Worm (Caenorhabditis elegans) whole organism, L4 larva: Measurements from ENCODE around the gene Y41D4B.1.

Source experiments
- D1046.2 ChIP-seq: fragments of 200-800 bp; sonication (Bioruptor generic); IDR thresholded peaks from 2 replicates; pipeline ENCODE4 v1.3.6; 2022; ENCODE audit warnings: missing genetic modification characterization, missing compliant biosample characterization
- F10B5.3 ChIP-seq: sonication (generic microtip); optimal IDR thresholded peaks from 2 replicates; lab custom pipeline; 2016; ENCODE audit warnings: mild to moderate bottlenecking, missing genetic modification characterization, missing compliant biosample characterization
- F26F4.8 ChIP-seq: fragments of 200-800 bp; sonication (Bioruptor generic); conservative IDR thresholded peaks from 2 replicates; pipeline ENCODE4 v1.3.6; 2022; ENCODE audit warnings: missing genetic modification characterization, missing compliant biosample characterization
- F49E8.2 ChIP-seq: sonication (generic microtip); optimal IDR thresholded peaks from 2 replicates; lab custom pipeline; 2016; ENCODE audit warnings: missing compliant biosample characterization, mild to moderate bottlenecking, missing genetic modification characterization, borderline replicate concordance
- R02D3.7 ChIP-seq: fragments of 150-350 bp; sonication (generic microtip); optimal IDR thresholded peaks from 3 replicates; lab custom pipeline; 2014; ENCODE audit warnings: missing biosample characterization, missing genetic modification characterization
- T26A8.4 ChIP-seq: fragments of 200-800 bp; sonication (Bioruptor generic); IDR thresholded peaks from 2 replicates; pipeline ENCODE4 v1.3.6; 2022; ENCODE audit warnings: missing genetic modification characterization, missing compliant biosample characterization
- Y105C5A.15 ChIP-seq: fragments of 200-800 bp; sonication (Bioruptor generic); IDR thresholded peaks from 2 replicates; pipeline ENCODE4 v1.3.6; 2022; ENCODE audit warnings: missing genetic modification characterization, missing compliant biosample characterization
- ZK546.5 ChIP-seq, 2 experiments: sonication (generic microtip); optimal IDR thresholded peaks; 2 replicates each; lab custom pipeline; 2017; ENCODE audit warnings: missing biosample characterization in 2 of 2, missing genetic modification characterization in 2 of 2
- aly-2 ChIP-seq: sonication (generic microtip); optimal IDR thresholded peaks from 2 replicates; lab custom pipeline; 2018; ENCODE audit warnings: missing biosample characterization, missing genetic modification characterization
- arid-1 ChIP-seq: fragments of 200-800 bp; sonication (Bioruptor generic); conservative IDR thresholded peaks from 2 replicates; pipeline ENCODE4 v1.3.6; 2022; ENCODE audit warnings: missing genetic modification reagents, missing genetic modification characterization, missing compliant biosample characterization
- attf-4 ChIP-seq: sonication (generic microtip); optimal IDR thresholded peaks from 3 replicates; lab custom pipeline; 2017; ENCODE audit warnings: missing biosample characterization, missing genetic modification characterization
- ceh-20 ChIP-seq: fragments of 200-800 bp; sonication (Bioruptor generic); IDR thresholded peaks from 2 replicates; pipeline ENCODE4 v1.3.6; 2022; ENCODE audit warnings: missing genetic modification reagents, missing genetic modification characterization, missing compliant biosample characterization
- ceh-28 ChIP-seq: fragments of 150-350 bp; optimal IDR thresholded peaks from 2 replicates; lab custom pipeline; 2014; ENCODE audit warnings: missing biosample characterization, missing genetic modification reagents, missing genetic modification characterization
- ceh-44 ChIP-seq: fragments of 200-800 bp; sonication (Bioruptor generic); IDR thresholded peaks from 2 replicates; pipeline ENCODE4 v1.3.6; 2022; ENCODE audit warnings: missing genetic modification reagents, missing genetic modification characterization, missing compliant biosample characterization
- ceh-82 ChIP-seq: sonication (generic microtip); optimal IDR thresholded peaks from 2 replicates; lab custom pipeline; 2017; ENCODE audit warnings: missing biosample characterization, missing genetic modification characterization
- ctbp-1 ChIP-seq: fragments of 200-800 bp; sonication (Bioruptor generic); IDR thresholded peaks from 2 replicates; pipeline ENCODE4 v1.3.6; 2022; ENCODE audit warnings: missing genetic modification reagents, missing genetic modification characterization, missing compliant biosample characterization
- daf-12 ChIP-seq: fragments of 150-350 bp; optimal IDR thresholded peaks from 2 replicates; lab custom pipeline; 2014; ENCODE audit warnings: missing biosample characterization, missing genetic modification reagents, missing genetic modification characterization
- daf-19 ChIP-seq: fragments of 200-800 bp; sonication (Bioruptor generic); conservative IDR thresholded peaks from 2 replicates; pipeline ENCODE4 v1.3.6; 2022; ENCODE audit warnings: missing genetic modification characterization, missing compliant biosample characterization
- dmd-8 ChIP-seq: fragments of 200-800 bp; sonication (Bioruptor generic); IDR thresholded peaks from 2 replicates; pipeline ENCODE4 v1.3.6; 2022; ENCODE audit warnings: missing genetic modification characterization, missing compliant biosample characterization
- duxl-1 ChIP-seq: sonication (generic microtip); optimal IDR thresholded peaks from 2 replicates; lab custom pipeline; 2016; ENCODE audit warnings: mild to moderate bottlenecking, missing genetic modification characterization, moderate library complexity, missing compliant biosample characterization; ENCODE audit not compliant: poor library complexity
- egl-27 ChIP-seq: sonication (generic microtip); optimal IDR thresholded peaks from 3 replicates; lab custom pipeline; 2017; ENCODE audit warnings: missing biosample characterization, missing genetic modification reagents, missing genetic modification characterization
- egl-43 ChIP-seq: fragments of 200-800 bp; sonication (Bioruptor generic); IDR thresholded peaks from 2 replicates; pipeline ENCODE4 v1.3.6; 2022; ENCODE audit warnings: missing genetic modification reagents, missing genetic modification characterization, missing compliant biosample characterization
- fos-1 ChIP-seq: fragments of 150-350 bp; optimal IDR thresholded peaks from 2 replicates; lab custom pipeline; 2014; ENCODE audit warnings: missing biosample characterization, missing genetic modification characterization
- gei-8 ChIP-seq: fragments of 200-800 bp; sonication (Bioruptor generic); optimal IDR thresholded peaks from 2 replicates; lab custom pipeline; 2018; ENCODE audit warnings: mild to moderate bottlenecking, missing genetic modification characterization, missing compliant biosample characterization
- hlh-11 ChIP-seq: fragments of 200-800 bp; sonication (Bioruptor generic); optimal IDR thresholded peaks from 2 replicates; lab custom pipeline; 2018; ENCODE audit warnings: mild to moderate bottlenecking, missing genetic modification characterization, missing compliant biosample characterization
- hmg-1.1 ChIP-seq: fragments of 200-800 bp; sonication (Bioruptor generic); IDR thresholded peaks from 2 replicates; pipeline ENCODE4 v1.3.6; 2022; ENCODE audit warnings: missing genetic modification reagents, missing genetic modification characterization, missing compliant biosample characterization
- lim-7 ChIP-seq: fragments of 200-800 bp; sonication (Bioruptor generic); IDR thresholded peaks from 2 replicates; pipeline ENCODE4 v1.3.6; 2022; ENCODE audit warnings: missing genetic modification characterization, missing compliant biosample characterization
- lin-13 ChIP-seq: fragments of 150-350 bp; optimal IDR thresholded peaks from 2 replicates; lab custom pipeline; 2014; ENCODE audit warnings: missing biosample characterization, missing genetic modification reagents, missing genetic modification characterization
- lin-29 ChIP-seq: fragments of 200-800 bp; sonication (Bioruptor generic); IDR thresholded peaks from 2 replicates; pipeline ENCODE4 v1.3.6; 2022; ENCODE audit warnings: missing genetic modification reagents, missing genetic modification characterization, missing compliant biosample characterization
- lin-38 ChIP-seq: fragments of 200-800 bp; sonication (Bioruptor generic); IDR thresholded peaks from 2 replicates; pipeline ENCODE4 v1.3.6; 2022; ENCODE audit warnings: missing genetic modification reagents, missing genetic modification characterization, missing compliant biosample characterization
- lir-3 ChIP-seq: sonication (generic microtip); optimal IDR thresholded peaks from 2 replicates; lab custom pipeline; 2016; ENCODE audit warnings: mild to moderate bottlenecking, missing genetic modification characterization, missing compliant biosample characterization
- mdl-1 ChIP-seq, 2 experiments: fragments of 150-350 bp in 1 of 2; sonication (generic microtip) in 1 of 2; optimal IDR thresholded peaks; 2 replicates each; lab custom pipeline; 2014 to 2017; ENCODE audit warnings: missing biosample characterization in 2 of 2, missing genetic modification characterization in 2 of 2
- mdt-29 ChIP-seq: fragments of 200-800 bp; sonication (Bioruptor generic); IDR thresholded peaks from 2 replicates; pipeline ENCODE4 v1.3.6; 2022; ENCODE audit warnings: missing genetic modification reagents, missing genetic modification characterization, missing compliant biosample characterization
- mep-1 ChIP-seq: fragments of 150-350 bp; sonication (generic microtip); optimal IDR thresholded peaks from 3 replicates; lab custom pipeline; 2014; ENCODE audit warnings: missing biosample characterization, missing genetic modification characterization
- nhr-11 ChIP-seq: fragments of 150-350 bp; optimal IDR thresholded peaks from 2 replicates; lab custom pipeline; 2014; ENCODE audit warnings: missing biosample characterization, missing genetic modification characterization
- nhr-111 ChIP-seq: fragments of 200-800 bp; sonication (Bioruptor generic); optimal IDR thresholded peaks from 2 replicates; lab custom pipeline; 2018; ENCODE audit warnings: mild to moderate bottlenecking, missing genetic modification characterization, missing compliant biosample characterization
- nhr-28 ChIP-seq: fragments of 150-350 bp; optimal IDR thresholded peaks from 2 replicates; lab custom pipeline; 2014; ENCODE audit warnings: missing biosample characterization, missing genetic modification characterization
- nhr-41 ChIP-seq: fragments of 200-800 bp; sonication (Bioruptor generic); IDR thresholded peaks from 2 replicates; pipeline ENCODE4 v1.3.6; 2022; ENCODE audit warnings: missing genetic modification reagents, missing genetic modification characterization, missing compliant biosample characterization
- nhr-77 ChIP-seq: fragments of 150-350 bp; optimal IDR thresholded peaks from 2 replicates; lab custom pipeline; 2014; ENCODE audit warnings: missing biosample characterization, missing genetic modification characterization
- rbr-2 ChIP-seq: sonication (generic microtip); optimal IDR thresholded peaks from 2 replicates; lab custom pipeline; 2016; ENCODE audit warnings: missing genotype, missing genetic modification characterization, missing compliant biosample characterization
- sdz-12 ChIP-seq: fragments of 200-800 bp; sonication (Bioruptor generic); optimal IDR thresholded peaks from 2 replicates; lab custom pipeline; 2018; ENCODE audit warnings: mild to moderate bottlenecking, missing genetic modification characterization, missing compliant biosample characterization
- set-16 ChIP-seq: fragments of 200-800 bp; sonication (Bioruptor generic); IDR thresholded peaks from 2 replicates; pipeline ENCODE4 v1.3.6; 2022; ENCODE audit warnings: missing genetic modification reagents, missing genetic modification characterization, missing compliant biosample characterization
- skn-1 ChIP-seq: fragments of 150-350 bp; optimal IDR thresholded peaks from 2 replicates; lab custom pipeline; 2014; ENCODE audit warnings: missing biosample characterization, missing genetic modification characterization
- snpc-4 ChIP-seq: fragments of 150-350 bp; optimal IDR thresholded peaks from 2 replicates; lab custom pipeline; 2014; ENCODE audit warnings: missing biosample characterization, missing genetic modification characterization
- spr-3 ChIP-seq: fragments of 200-800 bp; sonication (Bioruptor generic); optimal IDR thresholded peaks from 2 replicates; lab custom pipeline; 2018; ENCODE audit warnings: mild to moderate bottlenecking, missing genetic modification characterization, missing compliant biosample characterization
- tag-97 ChIP-seq: fragments of 200-800 bp; sonication (Bioruptor generic); IDR thresholded peaks from 2 replicates; pipeline ENCODE4 v1.3.6; 2022; ENCODE audit warnings: missing genetic modification characterization, missing compliant biosample characterization
- tra-1 ChIP-seq: fragments of 200-800 bp; sonication (Bioruptor generic); IDR thresholded peaks from 2 replicates; pipeline ENCODE4 v1.3.6; 2022; ENCODE audit warnings: missing genetic modification reagents, missing genetic modification characterization, missing compliant biosample characterization
- unc-39 ChIP-seq: sonication (generic microtip); optimal IDR thresholded peaks from 2 replicates; lab custom pipeline; 2017; ENCODE audit warnings: missing biosample characterization, missing genetic modification characterization
- zfp-2 ChIP-seq: sonication (generic microtip); optimal IDR thresholded peaks from 2 replicates; lab custom pipeline; 2016; ENCODE audit warnings: mild to moderate bottlenecking, missing genetic modification characterization, missing compliant biosample characterization
- zip-11 ChIP-seq: fragments of 200-800 bp; sonication (Bioruptor generic); IDR thresholded peaks from 2 replicates; pipeline ENCODE4 v1.3.6; 2022; ENCODE audit warnings: missing genetic modification characterization, missing compliant biosample characterization
- zip-2 ChIP-seq: fragments of 150-350 bp; optimal IDR thresholded peaks from 2 replicates; lab custom pipeline; 2014; ENCODE audit warnings: missing biosample characterization, missing genetic modification characterization
- ztf-11 ChIP-seq: fragments of 150-350 bp; optimal IDR thresholded peaks from 2 replicates; lab custom pipeline; 2014; ENCODE audit warnings: missing biosample characterization, missing genetic modification characterization

Y41D4B.1 gene

ce11 chrIV:1711029-1711489, 38.6 kb downstream of the Y41D4B.1 start, which contains the start of gene rpi-2:
TSS of gene rpi-2 (plus strand) at chrIV:1711262.
- 0 out of 2 replicates have a peak, but pooled peaks have one; percentile 16 for TF ChIP-seq nhr-41 (GFP tag; lab: Robert Waterston, UW)
- no peak for TF ChIP-seq unc-39 (tag; lab: Kevin White, UChicago)
- TF ChIP-seq rbr-2 (tag; lab: Kevin White, UChicago): peak; percentile 47
- no peak for TF ChIP-seq mdl-1 (tag; optimal IDR thresholded peaks at IDR 0.05; lab: Kevin White, UChicago)
- TF ChIP-seq ceh-44 (GFP tag; lab: Robert Waterston, UW): 0 out of 2 replicates have a peak, but pooled peaks have one; percentile 30
- no peak for TF ChIP-seq hmg-1.1
- TF ChIP-seq skn-1 (tag; lab: Kevin White, UChicago): no peak
- no peak for TF ChIP-seq fos-1
- no peak for TF ChIP-seq daf-12 (tag; lab: Kevin White, UChicago)
- no peak for TF ChIP-seq ceh-82 (tag; lab: Kevin White, UChicago)
- 0 out of 2 replicates have a peak, but pooled peaks have one; percentile 26 for TF ChIP-seq F26F4.8 (GFP tag; lab: Robert Waterston, UW)
- peak; percentile 57 for TF ChIP-seq ctbp-1 (GFP tag; lab: Robert Waterston, UW)
- 0 out of 2 replicates have a peak, but pooled peaks have one; percentile 19 for TF ChIP-seq lin-29 (GFP tag; lab: Robert Waterston, UW)
- TF ChIP-seq spr-3 (GFP tag; lab: Kevin White, UChicago): peak; percentile 41
- no peak for TF ChIP-seq daf-19 (GFP tag; lab: Robert Waterston, UW)
- 0 out of 2 replicates have a peak, but pooled peaks have one; percentile 23 for TF ChIP-seq zip-11 (GFP tag; lab: Robert Waterston, UW)
- no peak for TF ChIP-seq nhr-77 (tag; lab: Kevin White, UChicago)
- no peak for TF ChIP-seq R02D3.7 (tag; lab: Kevin White, UChicago)
- no peak for TF ChIP-seq F10B5.3 (tag; lab: Kevin White, UChicago)
- TF ChIP-seq aly-2 (tag; lab: Kevin White, UChicago): peak; percentile 68
- peak; percentile 40 for TF ChIP-seq sdz-12
- TF ChIP-seq tra-1 (GFP tag; lab: Robert Waterston, UW): peak; percentile 48; the same call in 1 of the 2 replicates
- TF ChIP-seq zfp-2 (tag; lab: Kevin White, UChicago): no peak
- TF ChIP-seq set-16 (GFP tag; lab: Robert Waterston, UW): no peak; the same call in 1 of the 2 replicates
- TF ChIP-seq ZK546.5 (tag; optimal IDR thresholded peaks at IDR 0.05; lab: Kevin White, UChicago): peak in 1 of 2 experiments; percentile 46
- TF ChIP-seq dmd-8 (GFP tag; lab: Robert Waterston, UW): peak; percentile 74; the same call in 1 of the 2 replicates
- TF ChIP-seq D1046.2 (GFP tag; lab: Robert Waterston, UW): peak; percentile 71; the same call in 1 of the 2 replicates
- no peak for TF ChIP-seq ztf-11
- TF ChIP-seq mdt-29: 0 out of 2 replicates have a peak, but pooled peaks have one; percentile 22
- TF ChIP-seq nhr-28: no peak
- peak; percentile 84 for TF ChIP-seq Y105C5A.15 (GFP tag; lab: Robert Waterston, UW)
- peak; percentile 11 for TF ChIP-seq duxl-1 (tag; lab: Kevin White, UChicago)
- no peak for TF ChIP-seq attf-4 (tag; lab: Kevin White, UChicago)
- TF ChIP-seq lin-13 (GFP tag; lab: Kevin White, UChicago): no peak
- TF ChIP-seq F49E8.2 (tag; lab: Kevin White, UChicago): peak; percentile 95
- TF ChIP-seq nhr-111 (GFP tag; lab: Kevin White, UChicago): no peak
- peak; percentile 4 for TF ChIP-seq nhr-11 (tag; lab: Kevin White, UChicago)
- peak; percentile 13 for TF ChIP-seq mep-1 (tag; lab: Kevin White, UChicago)
- TF ChIP-seq zip-2 (tag; lab: Kevin White, UChicago): no peak
- TF ChIP-seq snpc-4 (tag; lab: Kevin White, UChicago): no peak
- peak; percentile 57 for TF ChIP-seq T26A8.4 (GFP tag; lab: Robert Waterston, UW)
- TF ChIP-seq gei-8 (GFP tag; lab: Kevin White, UChicago): peak; percentile 55
- TF ChIP-seq ceh-20 (GFP tag; lab: Robert Waterston, UW): no peak
- TF ChIP-seq ceh-28 (tag; lab: Kevin White, UChicago): no peak
- TF ChIP-seq lin-38: peak; percentile 88
- TF ChIP-seq tag-97 (GFP tag; lab: Robert Waterston, UW): no peak
- TF ChIP-seq egl-27 (tag; lab: Kevin White, UChicago): no peak
- peak; percentile 80 for TF ChIP-seq egl-43 (GFP tag; lab: Robert Waterston, UW)
- no peak for TF ChIP-seq lir-3
- peak; percentile 70 for TF ChIP-seq lim-7 (GFP tag; lab: Robert Waterston, UW)
- no peak for TF ChIP-seq hlh-11
- peak; percentile 94 for TF ChIP-seq arid-1 (GFP tag; lab: Robert Waterston, UW)
